Worm (Caenorhabditis elegans) whole organism, L3 larva: ENCODE measurements around the gene tmem-145.

Experiments
- ZK546.5 ChIP-seq: sonication (generic microtip); optimal IDR thresholded peaks from 2 replicates; lab custom pipeline; 2017; ENCODE audit warnings: missing biosample characterization, missing genetic modification characterization
- aly-2 ChIP-seq: fragments of 150-350 bp; optimal IDR thresholded peaks from 2 replicates; lab custom pipeline; 2014; ENCODE audit warnings: missing biosample characterization, missing genetic modification characterization
- ama-1 ChIP-seq: fragments of 150-350 bp; optimal IDR thresholded peaks from 2 replicates; lab custom pipeline; 2018
- ceh-16 ChIP-seq: sonication (generic microtip); optimal IDR thresholded peaks from 2 replicates; lab custom pipeline; 2017; ENCODE audit warnings: missing biosample characterization, missing genetic modification characterization
- ceh-28 ChIP-seq: fragments of 150-350 bp; optimal IDR thresholded peaks from 2 replicates; lab custom pipeline; 2014; ENCODE audit warnings: missing biosample characterization, missing genetic modification reagents, missing genetic modification characterization
- ceh-9 ChIP-seq: sonication (generic microtip); optimal IDR thresholded peaks from 2 replicates; lab custom pipeline; 2018; ENCODE audit warnings: missing biosample characterization, missing genetic modification characterization
- elt-3 ChIP-seq, 3 experiments: fragments of 150-350 bp in 1 of 3; sonication (generic microtip) in 2 of 3; optimal IDR thresholded peaks; 2 replicates in 2 of 3; 4 replicates in 1 of 3; lab custom pipeline; 2014 to 2017; ENCODE audit warnings: missing biosample characterization in 3 of 3, missing genetic modification characterization in 3 of 3
- eor-1 ChIP-seq, 2 experiments: fragments of 150-350 bp; optimal IDR thresholded peaks; 2 replicates each; lab custom pipeline; 2014 to 2018; ENCODE audit warnings: missing biosample characterization in 2 of 2, missing genetic modification characterization in 2 of 2
- fkh-10 ChIP-seq: sonication (generic microtip); optimal IDR thresholded peaks from 2 replicates; lab custom pipeline; 2017; ENCODE audit warnings: missing biosample characterization, missing genetic modification reagents, missing genetic modification characterization
- hmg-11 ChIP-seq: sonication (generic microtip); optimal IDR thresholded peaks from 2 replicates; lab custom pipeline; 2016; ENCODE audit warnings: missing genetic modification characterization, missing compliant biosample characterization
- jun-1 ChIP-seq: fragments of 150-350 bp; optimal IDR thresholded peaks from 2 replicates; lab custom pipeline; 2014; ENCODE audit warnings: missing biosample characterization, missing genetic modification reagents, missing genetic modification characterization
- mdl-1 ChIP-seq: fragments of 150-350 bp; optimal IDR thresholded peaks from 2 replicates; lab custom pipeline; 2014; ENCODE audit warnings: missing biosample characterization, missing genetic modification characterization
- nfya-1 ChIP-seq: sonication (generic microtip); optimal IDR thresholded peaks from 2 replicates; lab custom pipeline; 2017; ENCODE audit warnings: missing genetic modification characterization, mild to moderate bottlenecking, missing compliant biosample characterization, antibody characterized with exemption, moderate library complexity; ENCODE audit not compliant: insufficient read depth
- nhr-11 ChIP-seq: fragments of 150-350 bp; optimal IDR thresholded peaks from 2 replicates; lab custom pipeline; 2014; ENCODE audit warnings: missing biosample characterization, missing genetic modification characterization
- nhr-23 ChIP-seq: fragments of 150-350 bp; optimal IDR thresholded peaks from 2 replicates; lab custom pipeline; 2014; ENCODE audit warnings: missing biosample characterization, missing genetic modification reagents, missing genetic modification characterization
- nhr-28 ChIP-seq: fragments of 150-350 bp; optimal IDR thresholded peaks from 2 replicates; lab custom pipeline; 2014; ENCODE audit warnings: missing biosample characterization, missing genetic modification characterization
- sea-2 ChIP-seq: fragments of 150-350 bp; sonication (generic microtip); optimal IDR thresholded peaks from 4 replicates; lab custom pipeline; 2014; ENCODE audit warnings: missing biosample characterization, missing genetic modification reagents, missing genetic modification characterization
- zag-1 ChIP-seq: fragments of 150-350 bp; optimal IDR thresholded peaks from 2 replicates; lab custom pipeline; 2014; ENCODE audit warnings: missing biosample characterization, missing genetic modification characterization
- ztf-11 ChIP-seq: fragments of 150-350 bp; optimal IDR thresholded peaks from 2 replicates; lab custom pipeline; 2014; ENCODE audit warnings: missing biosample characterization, missing genetic modification characterization

The tmem-145 gene

ce11 chrX:12022496-12022895 lies 51.2 kb downstream of the tmem-145 start:
- no peak for TF ChIP-seq nfya-1 (tag; lab: Kevin White, UChicago)
- no peak for TF ChIP-seq jun-1
- TF ChIP-seq sea-2: no peak
- no peak for TF ChIP-seq ztf-11 (tag; lab: Kevin White, UChicago)
- no peak for TF ChIP-seq fkh-10 (GFP tag; lab: Kevin White, UChicago)
- no peak for TF ChIP-seq nhr-11 (tag; lab: Kevin White, UChicago)
- no peak for TF ChIP-seq zag-1 (tag; lab: Kevin White, UChicago)
- no peak for TF ChIP-seq ceh-28 (tag; lab: Kevin White, UChicago)
- TF ChIP-seq, all 47 proteins: peak for 0

- TF ChIP-seq ama-1: no peak
- no peak for TF ChIP-seq nhr-28 (tag; lab: Kevin White, UChicago)
- no peak for TF ChIP-seq elt-3 (tag; optimal IDR thresholded peaks at IDR 0.05; lab: Kevin White, UChicago)
- TF ChIP-seq ZK546.5 (tag; lab: Kevin White, UChicago): no peak
- TF ChIP-seq hmg-11 (tag; lab: Kevin White, UChicago): no peak
- TF ChIP-seq mdl-1: no peak
- no peak for TF ChIP-seq eor-1 (tag; optimal IDR thresholded peaks at IDR 0.05; lab: Kevin White, UChicago)
- no peak for TF ChIP-seq aly-2 (tag; lab: Kevin White, UChicago)
- TF ChIP-seq ceh-9 (tag; lab: Kevin White, UChicago): no peak
- TF ChIP-seq nhr-11 (tag; lab: Kevin White, UChicago): no peak
- TF ChIP-seq ceh-16: no peak
- no peak for TF ChIP-seq nhr-23 (tag; lab: Kevin White, UChicago)
Observed at ce11 chrX:12021446-12021845, 52.2 kb downstream of the tmem-145 start.
